Worm (Caenorhabditis elegans) whole organism, late embryonic: ENCODE data around the gene T01H3.3.

Experiments used
- C08G9.2 ChIP-seq: sonication (generic microtip); optimal IDR thresholded peaks from 2 replicates; lab custom pipeline; 2016; ENCODE audit warnings: mild to moderate bottlenecking, missing genetic modification characterization, moderate library complexity, missing compliant biosample characterization
- F13H6.1 ChIP-seq: sonication (generic microtip); optimal IDR thresholded peaks from 2 replicates; lab custom pipeline; 2016; ENCODE audit warnings: missing genetic modification characterization, missing compliant biosample characterization
- Y22D7AL.16 ChIP-seq: sonication (generic microtip); optimal IDR thresholded peaks from 2 replicates; lab custom pipeline; 2016; ENCODE audit warnings: missing genetic modification characterization, missing compliant biosample characterization
- ahr-1 ChIP-seq: sonication (generic microtip); optimal IDR thresholded peaks from 2 replicates; lab custom pipeline; 2016; ENCODE audit warnings: missing genetic modification characterization, missing compliant biosample characterization
- ama-1 ChIP-seq: fragments of 150-350 bp; optimal IDR thresholded peaks from 2 replicates; lab custom pipeline; 2014
- ceh-18 ChIP-seq: sonication (generic microtip); optimal IDR thresholded peaks from 2 replicates; lab custom pipeline; 2016; ENCODE audit warnings: missing genetic modification characterization, missing compliant biosample characterization
- ceh-2 ChIP-seq: sonication (generic microtip); optimal IDR thresholded peaks from 2 replicates; lab custom pipeline; 2016; ENCODE audit warnings: missing genotype, missing genetic modification characterization, missing compliant biosample characterization
- ceh-24 ChIP-seq: sonication (generic microtip); optimal IDR thresholded peaks from 2 replicates; lab custom pipeline; 2016; ENCODE audit warnings: mild to moderate bottlenecking, missing genetic modification characterization, missing compliant biosample characterization
- ceh-34 ChIP-seq: sonication (generic microtip); optimal IDR thresholded peaks from 2 replicates; lab custom pipeline; 2016; ENCODE audit warnings: mild to moderate bottlenecking, missing genetic modification characterization, missing compliant biosample characterization
- ceh-45 ChIP-seq: fragments of 200-800 bp; sonication (Bioruptor generic); IDR thresholded peaks from 2 replicates; pipeline ENCODE4 v1.3.6; 2022; ENCODE audit warnings: missing genetic modification reagents, missing genetic modification characterization, missing compliant biosample characterization
- ceh-48 ChIP-seq: sonication (generic microtip); optimal IDR thresholded peaks from 2 replicates; lab custom pipeline; 2016; ENCODE audit warnings: missing genetic modification characterization, inconsistent platforms, missing compliant biosample characterization
- ceh-9 ChIP-seq: sonication (generic microtip); optimal IDR thresholded peaks from 2 replicates; lab custom pipeline; 2016; ENCODE audit warnings: mild to moderate bottlenecking, missing genetic modification characterization, inconsistent platforms, missing compliant biosample characterization
- dmd-4 ChIP-seq: sonication (generic microtip); optimal IDR thresholded peaks from 2 replicates; lab custom pipeline; 2016; ENCODE audit warnings: borderline replicate concordance, missing genetic modification characterization, missing compliant biosample characterization
- elt-2 ChIP-seq: sonication (generic microtip); optimal IDR thresholded peaks from 2 replicates; lab custom pipeline; 2016; ENCODE audit warnings: missing genetic modification reagents, missing genetic modification characterization, missing compliant biosample characterization
- elt-4 ChIP-seq: sonication (generic microtip); optimal IDR thresholded peaks from 2 replicates; lab custom pipeline; 2016; ENCODE audit warnings: missing genetic modification characterization, missing compliant biosample characterization
- ets-4 ChIP-seq: sonication (generic microtip); optimal IDR thresholded peaks from 2 replicates; lab custom pipeline; 2016; ENCODE audit warnings: missing genetic modification characterization, missing compliant biosample characterization
- eyg-1 ChIP-seq: sonication (generic microtip); optimal IDR thresholded peaks from 2 replicates; lab custom pipeline; 2016; ENCODE audit warnings: missing genotype, missing genetic modification characterization, missing compliant biosample characterization
- fax-1 ChIP-seq: sonication (generic microtip); optimal IDR thresholded peaks from 2 replicates; lab custom pipeline; 2016; ENCODE audit warnings: missing genotype, missing genetic modification characterization, missing compliant biosample characterization
- fkh-10 ChIP-seq: fragments of 150-350 bp; optimal IDR thresholded peaks from 2 replicates; lab custom pipeline; 2014; ENCODE audit warnings: missing biosample characterization, missing genetic modification reagents, missing genetic modification characterization
- fkh-6 ChIP-seq: sonication (generic microtip); optimal IDR thresholded peaks from 2 replicates; lab custom pipeline; 2016; ENCODE audit warnings: missing genetic modification characterization, missing compliant biosample characterization
- gmeb-2 ChIP-seq: sonication (generic microtip); optimal IDR thresholded peaks from 2 replicates; lab custom pipeline; 2016; ENCODE audit warnings: missing genetic modification characterization, inconsistent platforms, missing compliant biosample characterization
- hlh-13 ChIP-seq: fragments of 200-800 bp; sonication (Bioruptor generic); optimal IDR thresholded peaks from 2 replicates; lab custom pipeline; 2018; ENCODE audit warnings: mild to moderate bottlenecking, missing genetic modification characterization, missing compliant biosample characterization
- hlh-8 ChIP-seq: sonication (generic microtip); optimal IDR thresholded peaks from 2 replicates; lab custom pipeline; 2016; ENCODE audit warnings: missing genotype, missing genetic modification characterization, missing compliant biosample characterization
- nfya-1 ChIP-seq: sonication (generic microtip); optimal IDR thresholded peaks from 2 replicates; lab custom pipeline; 2017; ENCODE audit warnings: missing genetic modification characterization, mild to moderate bottlenecking, missing compliant biosample characterization, antibody characterized with exemption, moderate library complexity
- nhr-11 ChIP-seq: fragments of 150-350 bp; optimal IDR thresholded peaks from 2 replicates; lab custom pipeline; 2014; ENCODE audit warnings: missing biosample characterization, missing genetic modification characterization
- npax-4 ChIP-seq: sonication (generic microtip); optimal IDR thresholded peaks from 2 replicates; lab custom pipeline; 2016; ENCODE audit warnings: missing genetic modification characterization, missing compliant biosample characterization
- pag-3 ChIP-seq: sonication (generic microtip); optimal IDR thresholded peaks from 2 replicates; lab custom pipeline; 2016; ENCODE audit warnings: missing compliant biosample characterization, missing genetic modification characterization, borderline replicate concordance
- pax-1 ChIP-seq: fragments of 150-350 bp; optimal IDR thresholded peaks from 2 replicates; lab custom pipeline; 2014; ENCODE audit warnings: missing biosample characterization, missing genetic modification characterization
- pha-4 ChIP-seq: fragments of 150-350 bp; optimal IDR thresholded peaks from 2 replicates; lab custom pipeline; 2018; ENCODE audit warnings: missing biosample characterization, missing genetic modification reagents, missing genetic modification characterization
- rnt-1 ChIP-seq: sonication (generic microtip); optimal IDR thresholded peaks from 2 replicates; lab custom pipeline; 2016; ENCODE audit warnings: missing genetic modification characterization, missing compliant biosample characterization
- sdc-2 ChIP-seq: sonication (generic microtip); optimal IDR thresholded peaks from 2 replicates; lab custom pipeline; 2016; ENCODE audit warnings: missing genotype, missing genetic modification characterization, missing compliant biosample characterization
- syd-9 ChIP-seq: sonication (generic microtip); optimal IDR thresholded peaks from 2 replicates; lab custom pipeline; 2016; ENCODE audit warnings: mild to moderate bottlenecking, missing genetic modification characterization, moderate library complexity, missing compliant biosample characterization
- tbx-2 ChIP-seq: sonication (generic microtip); optimal IDR thresholded peaks from 2 replicates; lab custom pipeline; 2016; ENCODE audit warnings: missing genetic modification characterization, missing compliant biosample characterization
- tbx-7 ChIP-seq: sonication (generic microtip); optimal IDR thresholded peaks from 2 replicates; lab custom pipeline; 2016; ENCODE audit warnings: missing genotype, missing genetic modification characterization, missing compliant biosample characterization
- ttx-3 ChIP-seq: sonication (generic microtip); optimal IDR thresholded peaks from 2 replicates; lab custom pipeline; 2016; ENCODE audit warnings: missing genetic modification reagents, missing genetic modification characterization, missing compliant biosample characterization
- unc-42 ChIP-seq: sonication (generic microtip); optimal IDR thresholded peaks from 2 replicates; lab custom pipeline; 2016; ENCODE audit warnings: missing genotype, missing genetic modification characterization, missing compliant biosample characterization
- unc-55 ChIP-seq: sonication (generic microtip); optimal IDR thresholded peaks from 2 replicates; lab custom pipeline; 2017; ENCODE audit warnings: missing biosample characterization, missing genetic modification reagents, missing genetic modification characterization
- zip-5 ChIP-seq: sonication (generic microtip); optimal IDR thresholded peaks from 2 replicates; lab custom pipeline; 2016; ENCODE audit warnings: missing genetic modification characterization, missing compliant biosample characterization

The T01H3.3 gene

ce11 chrII:7836613-7837226 is 37.0 kb downstream of the T01H3.3 start:
- TF ChIP-seq gmeb-2, result no peak
- no peak for TF ChIP-seq tbx-7 (tag; lab: Kevin White, UChicago)
- peak; percentile 43 for TF ChIP-seq unc-55
- TF ChIP-seq Y22D7AL.16 (tag; lab: Kevin White, UChicago), result no peak
- peak; percentile 63 for TF ChIP-seq ceh-18
- TF ChIP-seq elt-4 (tag; lab: Kevin White, UChicago), result no peak
- peak; percentile 64 for TF ChIP-seq ceh-34 (tag; lab: Kevin White, UChicago)
- TF ChIP-seq rnt-1 (tag; lab: Kevin White, UChicago), result peak; percentile 32
- TF ChIP-seq ttx-3 (tag; lab: Kevin White, UChicago), result no peak
- no peak for TF ChIP-seq eyg-1 (tag; lab: Kevin White, UChicago)
- no peak for TF ChIP-seq ets-4 (tag; lab: Kevin White, UChicago)
- TF ChIP-seq nhr-11 (tag; lab: Kevin White, UChicago), result no peak
- no peak for TF ChIP-seq C08G9.2 (tag; lab: Kevin White, UChicago)

ce11 chrII:7835314-7835713 is 38.4 kb downstream of the T01H3.3 start, which contains the start of gene cex-2:
TSS of gene cex-2 (minus strand) at chrII:7835414.
- no peak for TF ChIP-seq C08G9.2 (tag; lab: Kevin White, UChicago)
- TF ChIP-seq ceh-2 (tag; lab: Kevin White, UChicago), result no peak
- TF ChIP-seq nfya-1 (tag; lab: Kevin White, UChicago), result no peak
- no peak for TF ChIP-seq ceh-34 (tag; lab: Kevin White, UChicago)
- TF ChIP-seq hlh-13 (GFP tag; lab: Kevin White, UChicago), result no peak
- TF ChIP-seq npax-4, result no peak

- TF ChIP-seq syd-9 (tag; lab: Kevin White, UChicago) (no peak), rnt-1 (tag; lab: Kevin White, UChicago) (no peak), dmd-4 (no peak), zip-5 (no peak), ceh-9 (no peak), sdc-2 (tag; lab: Kevin White, UChicago) (no peak), gmeb-2 (no peak), pag-3 (tag; lab: Kevin White, UChicago) (no peak), elt-2 (no peak), unc-42 (tag; lab: Kevin White, UChicago) (no peak), tbx-2 (no peak), Y22D7AL.16 (tag; lab: Kevin White, UChicago) (no peak), F13H6.1 (tag; lab: Kevin White, UChicago) (no peak), fkh-6 (no peak), npax-4 (no peak), ceh-24 (tag; lab: Kevin White, UChicago) (no peak), hlh-8 (tag; lab: Kevin White, UChicago) (no peak), ama-1 (lab: Kevin White, UChicago) (no peak), ceh-48 (tag; lab: Kevin White, UChicago) (no peak)
- TF ChIP-seq, all 69 proteins: peak for 0
Measured at ce11 chrII:7832054-7832453, 41.6 kb downstream of the T01H3.3 start, which contains the start of gene T09A5.14. TSS of gene T09A5.14 (plus strand) at chrII:7832354.

ce11 chrII:7829616-7830015 is 44.1 kb downstream of the T01H3.3 start:
- no peak for TF ChIP-seq fax-1 (tag; lab: Kevin White, UChicago)
- no peak for TF ChIP-seq ceh-9
- TF ChIP-seq tbx-7 (tag; lab: Kevin White, UChicago), result no peak
- no peak for TF ChIP-seq ttx-3 (tag; lab: Kevin White, UChicago)
- TF ChIP-seq sdc-2 (tag; lab: Kevin White, UChicago), result no peak
- no peak for TF ChIP-seq elt-4 (tag; lab: Kevin White, UChicago)
- no peak for TF ChIP-seq eyg-1 (tag; lab: Kevin White, UChicago)
- no peak for TF ChIP-seq fkh-10 (GFP tag; lab: Kevin White, UChicago)
- TF ChIP-seq ama-1 (lab: Kevin White, UChicago), result no peak
- no peak for TF ChIP-seq gmeb-2
- no peak for TF ChIP-seq Y22D7AL.16 (tag; lab: Kevin White, UChicago)
- no peak for TF ChIP-seq pax-1 (tag; lab: Kevin White, UChicago)
- TF ChIP-seq tbx-2, result no peak
- no peak for TF ChIP-seq ets-4 (tag; lab: Kevin White, UChicago)
- no peak for TF ChIP-seq ceh-45 (GFP tag; lab: Robert Waterston, UW)
- no peak for TF ChIP-seq ahr-1 (tag; lab: Kevin White, UChicago)
- no peak for TF ChIP-seq ceh-48 (tag; lab: Kevin White, UChicago)
- no peak for TF ChIP-seq pha-4 (tag; lab: Kevin White, UChicago)
- no peak for TF ChIP-seq nhr-11 (tag; lab: Kevin White, UChicago)
- TF ChIP-seq, all 69 proteins: peak for 0
